Fruit fly (Drosophila melanogaster) Kc167 (cell line): ENCODE results near the gene CG17768.

Source experiments
- Myc ChIP-seq: fragments of >200 bp; optimal IDR thresholded peaks from 2 replicates; lab custom pipeline; 2017; ENCODE audit warnings: missing external identifiers
- Sin3A ChIP-seq: fragments of >200 bp; optimal IDR thresholded peaks from 2 replicates; lab custom pipeline; 2018; ENCODE audit warnings: missing external identifiers
- insv ChIP-seq: fragments of >200 bp; optimal IDR thresholded peaks from 3 replicates; lab custom pipeline; 2018; ENCODE audit warnings: missing external identifiers
- psq ChIP-seq: fragments of >200 bp; optimal IDR thresholded peaks from 2 replicates; lab custom pipeline; 2017; ENCODE audit warnings: missing external identifiers
- ttk ChIP-seq: sonication (Bioruptor generic); optimal IDR thresholded peaks from 2 replicates; lab custom pipeline; 2017; ENCODE audit warnings: missing external identifiers

DNA sequence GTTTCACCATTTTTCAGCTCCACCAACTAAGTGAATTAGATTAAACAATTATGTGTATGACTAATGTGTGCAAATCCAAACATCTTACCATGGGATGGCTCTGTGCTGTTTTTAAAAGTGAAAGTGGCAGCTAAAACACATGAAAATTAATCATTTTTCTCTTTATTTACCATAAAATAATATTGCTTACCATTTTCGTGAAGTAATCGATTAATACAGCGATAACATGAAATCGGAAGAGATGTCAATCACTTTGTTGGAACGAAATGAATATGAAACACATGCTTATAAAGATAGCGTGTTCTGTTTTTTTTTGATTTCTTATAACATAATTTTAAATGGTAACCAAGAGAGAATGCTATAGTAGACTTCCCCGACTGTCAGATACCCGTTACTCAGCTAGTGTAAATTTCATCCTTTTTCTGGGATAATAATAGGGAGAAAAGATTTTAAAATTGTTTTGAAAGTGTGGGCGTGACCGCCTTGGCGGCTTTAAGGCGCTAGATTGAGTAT lies 1.1 kb downstream of the CG17768 start:
- TF ChIP-seq ttk (lab: Kevin White, UChicago) (no peak), insv (no peak), psq (lab: Kevin White, UChicago) (no peak), Myc (lab: Kevin White, UChicago) (no peak), Sin3A (lab: Kevin White, UChicago) (no peak)
